Fruit fly (Drosophila melanogaster) whole organism, embryonic: ENCODE data around the gene CG18265.

Experiments
- Asciz ChIP-seq: fragments of 200-800 bp; sonication (Bioruptor generic); optimal IDR thresholded peaks from 2 replicates; lab custom pipeline; 2017; ENCODE audit warnings: missing biosample characterization, mild to moderate bottlenecking, missing genetic modification characterization, missing genetic modification reagents
- CG1024 ChIP-seq: fragments of 200-800 bp; sonication (Bioruptor generic); IDR thresholded peaks from 2 replicates; pipeline ENCODE4 v1.3.6; 2022; ENCODE audit warnings: missing biosample characterization, missing genetic modification characterization
- CG10321 ChIP-seq: fragments of 200-800 bp; sonication (Bioruptor generic); IDR thresholded peaks from 2 replicates; pipeline ENCODE4 v1.3.6; 2022; ENCODE audit warnings: missing biosample characterization, missing genetic modification characterization
- CG11247 ChIP-seq: fragments of 200-800 bp; sonication (Bioruptor generic); IDR thresholded peaks from 2 replicates; pipeline ENCODE4 v1.3.6; 2022; ENCODE audit warnings: missing biosample characterization, missing genetic modification characterization
- CG1602 ChIP-seq: fragments of 200-800 bp; sonication (Bioruptor generic); optimal IDR thresholded peaks from 3 replicates; lab custom pipeline; 2016; ENCODE audit warnings: missing biosample characterization, missing genetic modification characterization
- CG17568 ChIP-seq: fragments of 200-800 bp; sonication (Bioruptor generic); optimal IDR thresholded peaks from 2 replicates; lab custom pipeline; 2018; ENCODE audit warnings: missing biosample characterization, mild to moderate bottlenecking, missing genetic modification characterization, moderate library complexity
- CG17829 ChIP-seq: fragments of 200-800 bp; optimal IDR thresholded peaks from 2 replicates; lab custom pipeline; 2019; ENCODE audit warnings: missing biosample characterization, mild to moderate bottlenecking, missing genetic modification characterization, moderate library complexity
- CG18262 ChIP-seq: fragments of 200-800 bp; optimal IDR thresholded peaks from 3 replicates; lab custom pipeline; 2019; ENCODE audit warnings: missing biosample characterization, mild to moderate bottlenecking, missing genetic modification characterization, moderate library complexity
- CG2120 ChIP-seq: fragments of 200-800 bp; sonication (Bioruptor generic); optimal IDR thresholded peaks from 3 replicates; lab custom pipeline; 2016; ENCODE audit warnings: missing biosample characterization, missing genetic modification characterization
- CG2889 ChIP-seq: fragments of 200-800 bp; sonication (Bioruptor generic); IDR thresholded peaks from 3 replicates; pipeline ENCODE4 v1.3.6; 2022; ENCODE audit warnings: missing biosample characterization, missing genetic modification characterization
- CG30403 ChIP-seq: fragments of 200-800 bp; sonication (Bioruptor generic); optimal IDR thresholded peaks from 3 replicates; lab custom pipeline; 2016; ENCODE audit warnings: missing biosample characterization, missing genetic modification characterization
- CG3163 ChIP-seq: fragments of 200-800 bp; sonication (Bioruptor generic); optimal IDR thresholded peaks from 3 replicates; lab custom pipeline; 2016; ENCODE audit warnings: missing biosample characterization, missing genetic modification characterization
- CG3281 ChIP-seq: fragments of 200-800 bp; sonication (Bioruptor generic); optimal IDR thresholded peaks from 3 replicates; lab custom pipeline; 2017; ENCODE audit warnings: missing biosample characterization, mild to moderate bottlenecking, missing genetic modification characterization
- CG3407 ChIP-seq: fragments of 200-800 bp; sonication (Bioruptor generic); optimal IDR thresholded peaks from 2 replicates; lab custom pipeline; 2018; ENCODE audit warnings: missing biosample characterization, mild to moderate bottlenecking, missing genetic modification characterization
- CG42726 ChIP-seq: fragments of 200-800 bp; sonication (Bioruptor generic); IDR thresholded peaks from 2 replicates; pipeline ENCODE4 v1.3.6; 2022; ENCODE audit warnings: missing biosample characterization, missing genetic modification characterization; ENCODE audit not compliant: partially characterized antibody
- CG4282 ChIP-seq: fragments of 200-800 bp; sonication (Bioruptor generic); optimal IDR thresholded peaks from 2 replicates; lab custom pipeline; 2016; ENCODE audit warnings: missing biosample characterization, missing genetic modification characterization
- CG4854 ChIP-seq: fragments of 200-800 bp; sonication (Bioruptor generic); optimal IDR thresholded peaks from 2 replicates; lab custom pipeline; 2016; ENCODE audit warnings: missing biosample characterization, missing genetic modification characterization, inconsistent platforms
- CG7372 ChIP-seq: fragments of 200-800 bp; sonication (Bioruptor generic); IDR thresholded peaks from 2 replicates; pipeline ENCODE4 v1.3.6; 2022; ENCODE audit warnings: missing biosample characterization, missing genetic modification characterization
- CG7745 ChIP-seq: fragments of 200-800 bp; sonication (Bioruptor generic); optimal IDR thresholded peaks from 2 replicates; lab custom pipeline; 2018; ENCODE audit warnings: missing biosample characterization, mild to moderate bottlenecking, missing genetic modification characterization, moderate library complexity
- CG7963 ChIP-seq: fragments of 200-800 bp; sonication (Bioruptor generic); IDR thresholded peaks from 3 replicates; pipeline ENCODE4 v1.3.6; 2022; ENCODE audit warnings: missing biosample characterization, missing genetic modification characterization; ENCODE audit not compliant: partially characterized antibody
- CG8478 ChIP-seq: fragments of >200 bp; optimal IDR thresholded peaks from 2 replicates; lab custom pipeline; 2018
- CG8944 ChIP-seq: fragments of 200-800 bp; sonication (Bioruptor generic); optimal IDR thresholded peaks from 3 replicates; lab custom pipeline; 2016; ENCODE audit warnings: missing biosample characterization, missing genetic modification characterization
- CG9215 ChIP-seq: fragments of 200-800 bp; sonication (Bioruptor generic); IDR thresholded peaks from 2 replicates; pipeline ENCODE4 v1.3.6; 2022; ENCODE audit warnings: missing biosample characterization, missing genetic modification characterization
- CG9609 ChIP-seq: fragments of 200-800 bp; sonication (Bioruptor generic); optimal IDR thresholded peaks from 3 replicates; lab custom pipeline; 2016; ENCODE audit warnings: missing biosample characterization, missing genetic modification characterization
- E2f2 ChIP-seq: fragments of 200-800 bp; sonication (Bioruptor generic); IDR thresholded peaks from 2 replicates; pipeline ENCODE4 v1.3.6; 2022; ENCODE audit warnings: missing biosample characterization, missing genetic modification characterization
- Hr78 ChIP-seq, 2 experiments: fragments of 200-800 bp in 1 of 2; fragments of >200 bp in 1 of 2; sonication (Bioruptor generic) in 1 of 2; optimal IDR thresholded peaks; 2 replicates each; lab custom pipeline; 2017 to 2019; ENCODE audit warnings: missing biosample characterization in 2 of 2, missing genetic modification characterization in 2 of 2, mild to moderate bottlenecking in 1 of 2, moderate library complexity in 1 of 2
- Lpt ChIP-seq: fragments of >200 bp; optimal IDR thresholded peaks from 2 replicates; lab custom pipeline; 2018; ENCODE audit warnings: missing biosample characterization, missing genetic modification characterization
- MTF-1 ChIP-seq: fragments of 200-800 bp; sonication (Bioruptor generic); optimal IDR thresholded peaks from 2 replicates; lab custom pipeline; 2018; ENCODE audit warnings: missing biosample characterization, mild to moderate bottlenecking, missing genetic modification characterization, borderline replicate concordance
- Meics ChIP-seq: fragments of 200-800 bp; sonication (Bioruptor generic); optimal IDR thresholded peaks from 2 replicates; lab custom pipeline; 2017; ENCODE audit warnings: missing biosample characterization, mild to moderate bottlenecking, missing genetic modification characterization
- Oaz ChIP-seq: fragments of 200-800 bp; sonication (Bioruptor generic); IDR thresholded peaks from 2 replicates; pipeline ENCODE4 v1.3.6; 2022; ENCODE audit warnings: missing biosample characterization, missing genetic modification characterization
- Ptx1 ChIP-seq: fragments of 200-800 bp; sonication (Bioruptor generic); IDR thresholded peaks from 2 replicates; pipeline ENCODE4 v1.3.6; 2022; ENCODE audit warnings: missing biosample characterization, missing genetic modification characterization
- Ssrp ChIP-seq: fragments of 200-800 bp; sonication (Bioruptor generic); optimal IDR thresholded peaks from 2 replicates; lab custom pipeline; 2018; ENCODE audit warnings: missing biosample characterization, mild to moderate bottlenecking, missing genetic modification characterization, moderate library complexity
- TFAM ChIP-seq: fragments of 200-800 bp; sonication (Bioruptor generic); optimal IDR thresholded peaks from 2 replicates; lab custom pipeline; 2017; ENCODE audit warnings: missing biosample characterization, missing genetic modification characterization, inconsistent platforms
- Tbp ChIP-seq: fragments of >200 bp; optimal IDR thresholded peaks from 2 replicates; lab custom pipeline; 2018; ENCODE audit warnings: missing biosample characterization, missing genetic modification characterization
- Usf ChIP-seq: fragments of 200-800 bp; sonication (Bioruptor generic); optimal IDR thresholded peaks from 2 replicates; lab custom pipeline; 2017; ENCODE audit warnings: missing genotype, missing biosample characterization, missing genetic modification characterization
- YL-1 ChIP-seq: fragments of 200-800 bp; sonication (Bioruptor generic); optimal IDR thresholded peaks from 3 replicates; lab custom pipeline; 2017; ENCODE audit warnings: missing biosample characterization, mild to moderate bottlenecking, missing genetic modification characterization
- bigmax ChIP-seq: fragments of 200-800 bp; sonication (Bioruptor generic); optimal IDR thresholded peaks from 2 replicates; lab custom pipeline; 2018; ENCODE audit warnings: missing biosample characterization, mild to moderate bottlenecking, missing genetic modification characterization
- cad ChIP-seq: fragments of >200 bp; optimal IDR thresholded peaks from 2 replicates; lab custom pipeline; 2017; ENCODE audit warnings: missing biosample characterization, missing genetic modification characterization
- gce ChIP-seq: fragments of 200-800 bp; sonication (Bioruptor generic); IDR thresholded peaks from 3 replicates; pipeline ENCODE4 v1.3.6; 2022; ENCODE audit warnings: missing biosample characterization, missing genetic modification characterization
- jumu ChIP-seq: fragments of 200-800 bp; sonication (Bioruptor generic); optimal IDR thresholded peaks from 3 replicates; lab custom pipeline; 2016; ENCODE audit warnings: missing biosample characterization, missing genetic modification characterization
- kni ChIP-seq: fragments of 200-800 bp; sonication (Bioruptor generic); optimal IDR thresholded peaks from 3 replicates; lab custom pipeline; 2017; ENCODE audit warnings: mild to moderate bottlenecking, missing biosample characterization, missing genetic modification reagents, missing genetic modification characterization
- lab ChIP-seq: fragments of 200-800 bp; sonication (Bioruptor generic); optimal IDR thresholded peaks from 3 replicates; lab custom pipeline; 2017; ENCODE audit warnings: missing biosample characterization, missing genetic modification characterization, mild to moderate bottlenecking, moderate library complexity, missing genetic modification reagents
- oc ChIP-seq: fragments of 200-800 bp; sonication (Bioruptor generic); optimal IDR thresholded peaks from 2 replicates; lab custom pipeline; 2018; ENCODE audit warnings: missing biosample characterization, mild to moderate bottlenecking, missing genetic modification characterization, moderate library complexity
- p53 ChIP-seq: fragments of 200-800 bp; sonication (Bioruptor generic); optimal IDR thresholded peaks from 2 replicates; lab custom pipeline; 2016; ENCODE audit warnings: missing biosample characterization, missing genetic modification characterization
- seq ChIP-seq: fragments of 200-800 bp; sonication (Bioruptor generic); IDR thresholded peaks from 2 replicates; pipeline ENCODE4 v1.3.6; 2022; ENCODE audit warnings: missing biosample characterization, missing genetic modification characterization
- stwl ChIP-seq: fragments of 200-800 bp; sonication (Bioruptor generic); optimal IDR thresholded peaks from 3 replicates; lab custom pipeline; 2018; ENCODE audit warnings: missing biosample characterization, mild to moderate bottlenecking, missing genetic modification characterization, moderate library complexity
- twi ChIP-seq: fragments of 200-800 bp; optimal IDR thresholded peaks from 2 replicates; lab custom pipeline; 2019; ENCODE audit warnings: missing biosample characterization, mild to moderate bottlenecking, missing genetic modification characterization, moderate library complexity
- unpg ChIP-seq: fragments of 200-800 bp; sonication (Bioruptor generic); optimal IDR thresholded peaks from 3 replicates; lab custom pipeline; 2018; ENCODE audit warnings: missing biosample characterization, mild to moderate bottlenecking, missing genetic modification characterization, moderate library complexity
- vvl ChIP-seq: fragments of 200-800 bp; sonication (Bioruptor generic); IDR thresholded peaks from 2 replicates; pipeline ENCODE4 v1.3.6; 2022; ENCODE audit warnings: missing biosample characterization, missing genetic modification characterization
- z ChIP-seq: fragments of 200-800 bp; sonication (Bioruptor generic); IDR thresholded peaks from 3 replicates; pipeline ENCODE4 v1.3.6; 2022; ENCODE audit warnings: missing biosample characterization, missing genetic modification characterization

Gene CG18265

dm6 chr3L:17415967-17416749 lies 23.0 kb upstream of the CG18265 start (continued):
- TF ChIP-seq CG7372 (GFP tag; lab: Robert Waterston, UW) (no peak), Hr78 (GFP tag; optimal IDR thresholded peaks at IDR 0.05; lab: Kevin White, UChicago) (no peak), CG8478 (lab: Kevin White, UChicago) (no peak), lab (GFP tag; lab: Kevin White, UChicago) (no peak), z (GFP tag; lab: Robert Waterston, UW) (no peak), Oaz (GFP tag; lab: Robert Waterston, UW) (no peak), CG17568 (GFP tag; lab: Kevin White, UChicago) (peak; percentile 33), CG10321 (GFP tag; lab: Robert Waterston, UW) (no peak), CG2120 (peak; percentile 40), cad (peak; percentile 77), CG30403 (GFP tag; lab: Kevin White, UChicago) (peak; percentile 39), Meics (GFP tag; lab: Kevin White, UChicago) (no peak), kni (GFP tag; lab: Kevin White, UChicago) (peak; percentile 64), vvl (GFP tag; lab: Robert Waterston, UW) (no peak), gce (GFP tag; lab: Robert Waterston, UW) (no peak), CG3163 (GFP tag; lab: Kevin White, UChicago) (peak; percentile 13), CG18262 (tag; lab: Kevin White, UChicago) (peak; percentile 80), CG7745 (peak; percentile 2), CG9609 (GFP tag; lab: Kevin White, UChicago) (no peak), seq (GFP tag; lab: Robert Waterston, UW) (no peak), CG1602 (peak; percentile 39), CG11247 (GFP tag; lab: Robert Waterston, UW) (no peak), unpg (GFP tag; lab: Kevin White, UChicago) (peak; percentile 21), TFAM (no peak), stwl (tag; lab: Kevin White, UChicago) (peak; percentile 43), bigmax (no peak), E2f2 (GFP tag; lab: Robert Waterston, UW) (no peak), CG9215 (GFP tag; lab: Robert Waterston, UW) (no peak), CG3407 (GFP tag; lab: Kevin White, UChicago) (no peak), jumu (peak; percentile 28), CG7963 (no peak), CG4282 (GFP tag; lab: Kevin White, UChicago) (no peak), MTF-1 (GFP tag; lab: Kevin White, UChicago) (peak; percentile 24), CG1024 (GFP tag; lab: Robert Waterston, UW) (no peak), p53 (GFP tag; lab: Kevin White, UChicago) (no peak), Usf (GFP tag; lab: Kevin White, UChicago) (peak; percentile 45), CG2889 (GFP tag; lab: Robert Waterston, UW) (no peak), Lpt (GFP tag; lab: Kevin White, UChicago) (peak; percentile 82), oc (tag; lab: Kevin White, UChicago) (no peak), CG17829 (peak; percentile 77), Ptx1 (GFP tag; lab: Robert Waterston, UW) (0 out of 2 replicates have a peak, but pooled peaks have one; percentile 27), CG42726 (no peak), Asciz (GFP tag; lab: Kevin White, UChicago) (no peak), twi (tag; lab: Kevin White, UChicago) (peak; percentile 49), Ssrp (tag; lab: Kevin White, UChicago) (peak; percentile 25), CG8944 (peak; percentile 49), CG3281 (GFP tag; lab: Kevin White, UChicago) (no peak), CG4854 (GFP tag; lab: Kevin White, UChicago) (peak; percentile 12), Tbp (no peak), YL-1 (no peak)
